Worm (Caenorhabditis elegans) whole organism, L3 larva: ENCODE data around the gene sfxn-1.2.

Experiments used
- R02D3.7 ChIP-seq: fragments of 150-350 bp; optimal IDR thresholded peaks from 2 replicates; lab custom pipeline; 2014; ENCODE audit warnings: missing biosample characterization, missing genetic modification characterization
- aly-2 ChIP-seq: fragments of 150-350 bp; optimal IDR thresholded peaks from 2 replicates; lab custom pipeline; 2014; ENCODE audit warnings: missing biosample characterization, missing genetic modification characterization
- ama-1 ChIP-seq: fragments of 150-350 bp; optimal IDR thresholded peaks from 2 replicates; lab custom pipeline; 2018
- ceh-16 ChIP-seq: sonication (generic microtip); optimal IDR thresholded peaks from 2 replicates; lab custom pipeline; 2017; ENCODE audit warnings: missing biosample characterization, missing genetic modification characterization
- ceh-28 ChIP-seq: fragments of 150-350 bp; optimal IDR thresholded peaks from 2 replicates; lab custom pipeline; 2014; ENCODE audit warnings: missing biosample characterization, missing genetic modification reagents, missing genetic modification characterization
- ceh-82 ChIP-seq: fragments of 150-350 bp; optimal IDR thresholded peaks from 2 replicates; lab custom pipeline; 2014; ENCODE audit warnings: missing biosample characterization, missing genetic modification characterization
- ceh-9 ChIP-seq: sonication (generic microtip); optimal IDR thresholded peaks from 2 replicates; lab custom pipeline; 2018; ENCODE audit warnings: missing biosample characterization, missing genetic modification characterization
- daf-12 ChIP-seq: fragments of 150-350 bp; optimal IDR thresholded peaks from 2 replicates; lab custom pipeline; 2014; ENCODE audit warnings: missing biosample characterization, missing genetic modification reagents, missing genetic modification characterization
- elt-1 ChIP-seq: fragments of 150-350 bp; optimal IDR thresholded peaks from 2 replicates; lab custom pipeline; 2014; ENCODE audit warnings: missing biosample characterization, missing genetic modification characterization
- elt-2 ChIP-seq: sonication (generic microtip); optimal IDR thresholded peaks from 2 replicates; lab custom pipeline; 2016; ENCODE audit warnings: missing genetic modification reagents, mild to moderate bottlenecking, missing genetic modification characterization, missing compliant biosample characterization
- elt-3 ChIP-seq, 3 experiments: fragments of 150-350 bp in 1 of 3; sonication (generic microtip) in 2 of 3; optimal IDR thresholded peaks; 2 replicates in 2 of 3; 4 replicates in 1 of 3; lab custom pipeline; 2014 to 2017; ENCODE audit warnings: missing biosample characterization in 3 of 3, missing genetic modification characterization in 3 of 3
- eor-1 ChIP-seq, 2 experiments: fragments of 150-350 bp; optimal IDR thresholded peaks; 2 replicates each; lab custom pipeline; 2014 to 2018; ENCODE audit warnings: missing biosample characterization in 2 of 2, missing genetic modification characterization in 2 of 2
- fkh-10 ChIP-seq: sonication (generic microtip); optimal IDR thresholded peaks from 2 replicates; lab custom pipeline; 2017; ENCODE audit warnings: missing biosample characterization, missing genetic modification reagents, missing genetic modification characterization
- hmg-11 ChIP-seq: sonication (generic microtip); optimal IDR thresholded peaks from 2 replicates; lab custom pipeline; 2016; ENCODE audit warnings: missing genetic modification characterization, missing compliant biosample characterization
- jun-1 ChIP-seq: fragments of 150-350 bp; optimal IDR thresholded peaks from 2 replicates; lab custom pipeline; 2014; ENCODE audit warnings: missing biosample characterization, missing genetic modification reagents, missing genetic modification characterization
- lin-15B ChIP-seq: fragments of 150-350 bp; optimal IDR thresholded peaks from 2 replicates; lab custom pipeline; 2014; ENCODE audit warnings: missing biosample characterization, missing genetic modification characterization
- lin-39 ChIP-seq: fragments of 150-350 bp; optimal IDR thresholded peaks from 2 replicates; lab custom pipeline; 2018; ENCODE audit warnings: missing biosample characterization, missing genetic modification reagents, missing genetic modification characterization
- lsy-12 ChIP-seq: sonication (generic microtip); optimal IDR thresholded peaks from 2 replicates; lab custom pipeline; 2016; ENCODE audit warnings: mild to moderate bottlenecking, missing genetic modification characterization, missing compliant biosample characterization
- mdl-1 ChIP-seq: fragments of 150-350 bp; optimal IDR thresholded peaks from 2 replicates; lab custom pipeline; 2014; ENCODE audit warnings: missing biosample characterization, missing genetic modification characterization
- nfya-1 ChIP-seq: sonication (generic microtip); optimal IDR thresholded peaks from 2 replicates; lab custom pipeline; 2017; ENCODE audit warnings: missing genetic modification characterization, mild to moderate bottlenecking, missing compliant biosample characterization, antibody characterized with exemption, moderate library complexity; ENCODE audit not compliant: insufficient read depth
- nhr-11 ChIP-seq: fragments of 150-350 bp; optimal IDR thresholded peaks from 2 replicates; lab custom pipeline; 2014; ENCODE audit warnings: missing biosample characterization, missing genetic modification characterization
- nhr-12 ChIP-seq: fragments of 150-350 bp; optimal IDR thresholded peaks from 2 replicates; lab custom pipeline; 2014; ENCODE audit warnings: missing biosample characterization, missing genetic modification characterization
- nhr-23 ChIP-seq: fragments of 150-350 bp; optimal IDR thresholded peaks from 2 replicates; lab custom pipeline; 2014; ENCODE audit warnings: missing biosample characterization, missing genetic modification reagents, missing genetic modification characterization
- nhr-237 ChIP-seq: fragments of 150-350 bp; optimal IDR thresholded peaks from 2 replicates; lab custom pipeline; 2014; ENCODE audit warnings: missing biosample characterization, missing genetic modification characterization
- nhr-25 ChIP-seq: sonication (generic microtip); optimal IDR thresholded peaks from 2 replicates; lab custom pipeline; 2017; ENCODE audit warnings: missing biosample characterization, missing genetic modification characterization
- nhr-28 ChIP-seq: fragments of 150-350 bp; optimal IDR thresholded peaks from 2 replicates; lab custom pipeline; 2014; ENCODE audit warnings: missing biosample characterization, missing genetic modification characterization
- nhr-43 ChIP-seq: sonication (generic microtip); optimal IDR thresholded peaks from 2 replicates; lab custom pipeline; 2016; ENCODE audit warnings: mild to moderate bottlenecking, missing genetic modification characterization, missing compliant biosample characterization; ENCODE audit not compliant: poor library complexity, severe bottlenecking
- nhr-76 ChIP-seq: fragments of 150-350 bp; sonication (generic microtip); optimal IDR thresholded peaks from 5 replicates; lab custom pipeline; 2014; ENCODE audit warnings: missing biosample characterization, missing genetic modification characterization
- pha-4 ChIP-seq: fragments of 150-350 bp; optimal IDR thresholded peaks from 2 replicates; lab custom pipeline; 2014; ENCODE audit warnings: missing biosample characterization, missing genetic modification reagents, missing genetic modification characterization
- pqm-1 ChIP-seq: fragments of 150-350 bp; optimal IDR thresholded peaks from 2 replicates; lab custom pipeline; 2017; ENCODE audit warnings: missing biosample characterization, missing genetic modification characterization, inconsistent platforms
- sea-2 ChIP-seq: fragments of 150-350 bp; sonication (generic microtip); optimal IDR thresholded peaks from 4 replicates; lab custom pipeline; 2014; ENCODE audit warnings: missing biosample characterization, missing genetic modification reagents, missing genetic modification characterization
- skn-1 ChIP-seq: fragments of 150-350 bp; optimal IDR thresholded peaks from 2 replicates; lab custom pipeline; 2014; ENCODE audit warnings: missing biosample characterization, missing genetic modification characterization
- snpc-4 ChIP-seq: fragments of 150-350 bp; optimal IDR thresholded peaks from 2 replicates; lab custom pipeline; 2014; ENCODE audit warnings: missing biosample characterization, missing genetic modification characterization
- tbx-2 ChIP-seq: sonication (generic microtip); optimal IDR thresholded peaks from 2 replicates; lab custom pipeline; 2016; ENCODE audit warnings: mild to moderate bottlenecking, missing genetic modification characterization, missing compliant biosample characterization
- unc-39 ChIP-seq: sonication (generic microtip); optimal IDR thresholded peaks from 4 replicates; lab custom pipeline; 2017; ENCODE audit warnings: missing biosample characterization, missing genetic modification characterization
- unc-62 ChIP-seq: fragments of 150-350 bp; sonication (generic microtip); optimal IDR thresholded peaks from 4 replicates; lab custom pipeline; 2014; ENCODE audit warnings: missing biosample characterization, missing genetic modification reagents, missing genetic modification characterization
- zag-1 ChIP-seq: fragments of 150-350 bp; optimal IDR thresholded peaks from 2 replicates; lab custom pipeline; 2014; ENCODE audit warnings: missing biosample characterization, missing genetic modification characterization
- ztf-4 ChIP-seq: fragments of 150-350 bp; optimal IDR thresholded peaks from 2 replicates; lab custom pipeline; 2014; ENCODE audit warnings: missing biosample characterization, missing genetic modification characterization

Gene sfxn-1.2

ce11 chrII:11157660-11158059 lies 28.2 kb upstream of the sfxn-1.2 start:
- TF ChIP-seq elt-1 (tag; lab: Kevin White, UChicago): no peak
- no peak for TF ChIP-seq nhr-76
- TF ChIP-seq nhr-11 (tag; lab: Kevin White, UChicago): no peak
- peak; percentile 11 for TF ChIP-seq unc-62
- TF ChIP-seq lin-15B (tag; lab: Kevin White, UChicago): no peak
- TF ChIP-seq eor-1 (tag; optimal IDR thresholded peaks at IDR 0.05; lab: Kevin White, UChicago): no peak
- TF ChIP-seq sea-2: no peak
- TF ChIP-seq lin-39 (tag; lab: Kevin White, UChicago): peak; percentile 58
- peak; percentile 3 for TF ChIP-seq R02D3.7 (tag; lab: Kevin White, UChicago)
- TF ChIP-seq ceh-16 (tag; lab: Kevin White, UChicago): no peak
- no peak for TF ChIP-seq zag-1 (tag; lab: Kevin White, UChicago)
- no peak for TF ChIP-seq skn-1 (tag; lab: Kevin White, UChicago)
- no peak for TF ChIP-seq tbx-2 (tag; lab: Kevin White, UChicago)
- peak; percentile 12 for TF ChIP-seq ceh-82 (tag; lab: Kevin White, UChicago)
- peak; percentile 77 for TF ChIP-seq hmg-11 (tag; lab: Kevin White, UChicago)
- no peak for TF ChIP-seq ceh-9
- TF ChIP-seq nhr-43 (tag; lab: Kevin White, UChicago): peak; percentile 33
- TF ChIP-seq nhr-237: no peak
- TF ChIP-seq daf-12 (tag; lab: Kevin White, UChicago): no peak
- no peak for TF ChIP-seq fkh-10 (GFP tag; lab: Kevin White, UChicago)
- TF ChIP-seq aly-2: no peak
- no peak for TF ChIP-seq ama-1 (lab: Kevin White, UChicago)
- peak; percentile 3 for TF ChIP-seq snpc-4 (tag; lab: Kevin White, UChicago)
- no peak for TF ChIP-seq nhr-12 (tag; lab: Kevin White, UChicago)
- peak; percentile 32 for TF ChIP-seq jun-1
- no peak for TF ChIP-seq lsy-12 (tag; lab: Kevin White, UChicago)
- TF ChIP-seq mdl-1: no peak
- TF ChIP-seq nhr-28 (tag; lab: Kevin White, UChicago): no peak
- TF ChIP-seq elt-2 (tag; lab: Kevin White, UChicago): peak; percentile 56
- TF ChIP-seq nhr-23: no peak
- peak; percentile 42 for TF ChIP-seq nhr-25 (tag; lab: Kevin White, UChicago)
- peak; percentile 42 for TF ChIP-seq nfya-1 (tag; lab: Kevin White, UChicago)
- no peak for TF ChIP-seq ztf-4 (tag; lab: Kevin White, UChicago)
- TF ChIP-seq unc-39 (tag; lab: Kevin White, UChicago): no peak
- TF ChIP-seq pha-4: peak; percentile 12

DNA sequence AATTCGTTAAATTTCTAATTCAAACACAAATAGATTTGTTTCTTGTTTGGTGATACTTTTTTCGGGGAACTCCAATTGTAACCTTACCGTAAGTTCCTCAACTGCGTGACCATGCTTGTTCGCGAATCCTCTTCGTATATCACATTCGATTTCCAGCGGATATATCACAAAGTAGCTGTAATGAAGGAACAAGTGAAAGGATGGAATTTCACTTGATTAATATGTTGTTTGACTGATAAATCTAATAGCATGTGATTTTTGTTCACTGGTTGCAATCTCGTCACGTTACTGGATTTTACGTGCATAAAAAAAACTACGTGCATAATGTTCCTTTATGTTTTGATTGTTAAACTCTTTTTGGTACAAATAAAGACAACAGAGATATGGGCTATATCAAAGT lies 24.2 kb upstream of the sfxn-1.2 start:
- TF ChIP-seq nhr-25 (tag; lab: Kevin White, UChicago): peak; percentile 26
- no peak for TF ChIP-seq mdl-1
- TF ChIP-seq ceh-28 (tag; lab: Kevin White, UChicago): no peak

DNA sequence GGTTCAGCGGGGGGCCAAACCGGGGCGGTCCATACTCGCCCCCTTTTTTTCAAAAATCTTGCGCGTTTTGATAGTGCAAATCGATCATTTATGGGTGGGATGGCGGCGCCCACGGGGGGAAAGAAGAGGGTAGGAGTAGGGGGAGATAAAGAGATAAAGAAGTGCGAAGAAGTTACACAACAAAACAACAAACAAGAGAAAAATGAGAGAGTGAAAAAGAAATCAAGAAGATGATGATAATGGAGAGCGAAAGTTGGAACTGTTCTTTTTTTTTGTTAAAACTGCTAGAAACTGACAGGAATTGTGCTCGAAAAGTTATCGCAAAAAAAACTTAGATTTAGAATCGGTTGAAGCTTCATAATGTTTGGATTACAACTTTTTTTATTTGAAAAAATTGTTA lies 23.4 kb upstream of the sfxn-1.2 start, which contains the start of gene ptr-13:
Gene ptr-13, minus strand, starts transcription at position 92 of the 400 bp plus-strand sequence.
- TF ChIP-seq jun-1 (no peak), elt-3 (tag; optimal IDR thresholded peaks at IDR 0.05; lab: Kevin White, UChicago) (peak in 1 of 3 experiments; percentile 24)

- no peak for TF ChIP-seq pqm-1 (tag; lab: Kevin White, UChicago)
- no peak for TF ChIP-seq nhr-25 (tag; lab: Kevin White, UChicago)
- no peak for TF ChIP-seq ceh-9
- no peak for TF ChIP-seq sea-2
- no peak for TF ChIP-seq snpc-4 (tag; lab: Kevin White, UChicago)
- TF ChIP-seq elt-2 (tag; lab: Kevin White, UChicago): no peak
- no peak for TF ChIP-seq nhr-43 (tag; lab: Kevin White, UChicago)
- TF ChIP-seq jun-1: no peak
- no peak for TF ChIP-seq daf-12 (tag; lab: Kevin White, UChicago)
- TF ChIP-seq hmg-11 (tag; lab: Kevin White, UChicago): no peak
- TF ChIP-seq elt-3 (tag; optimal IDR thresholded peaks at IDR 0.05; lab: Kevin White, UChicago): no peak
- TF ChIP-seq, all 47 proteins: peak for 0
Observed at ce11 chrII:11163291-11163690, 22.5 kb upstream of the sfxn-1.2 start.
